Worm (Caenorhabditis elegans) whole organism, young adult: Measurements from ENCODE around the gene cct-3.

Source experiments
- B0336.3 ChIP-seq: fragments of 200-800 bp; sonication (Bioruptor generic); IDR thresholded peaks from 2 replicates; pipeline ENCODE4 v1.3.6; 2022; ENCODE audit warnings: missing genetic modification characterization, missing compliant biosample characterization
- C06A6.2 ChIP-seq: fragments of 200-800 bp; sonication (Bioruptor generic); conservative IDR thresholded peaks from 2 replicates; pipeline ENCODE4 v1.3.6; 2022; ENCODE audit warnings: missing genetic modification characterization, missing compliant biosample characterization
- D2030.7 ChIP-seq: fragments of 200-800 bp; sonication (Bioruptor generic); IDR thresholded peaks from 2 replicates; pipeline ENCODE4 v1.3.6; 2022; ENCODE audit warnings: missing genetic modification reagents, missing genetic modification characterization, missing compliant biosample characterization
- F39B2.1 ChIP-seq: fragments of 200-800 bp; sonication (Bioruptor generic); IDR thresholded peaks from 2 replicates; pipeline ENCODE4 v1.3.6; 2022; ENCODE audit warnings: missing genetic modification reagents, missing genetic modification characterization, missing compliant biosample characterization
- F49E8.2 ChIP-seq: sonication (generic microtip); optimal IDR thresholded peaks from 3 replicates; lab custom pipeline; 2017; ENCODE audit warnings: missing genetic modification characterization, mild to moderate bottlenecking, missing compliant biosample characterization, antibody characterized with exemption, moderate library complexity; ENCODE audit not compliant: insufficient read depth
- F52B5.7 ChIP-seq: sonication (generic microtip); optimal IDR thresholded peaks from 2 replicates; lab custom pipeline; 2016; ENCODE audit warnings: mild to moderate bottlenecking, missing genetic modification characterization, missing compliant biosample characterization
- F55B11.4 ChIP-seq: sonication (generic microtip); optimal IDR thresholded peaks from 2 replicates; lab custom pipeline; 2016; ENCODE audit warnings: missing compliant biosample characterization, missing genetic modification characterization, borderline replicate concordance; ENCODE audit not compliant: insufficient read depth
- Y95B8A.8 ChIP-seq: fragments of 200-800 bp; sonication (Bioruptor generic); IDR thresholded peaks from 2 replicates; pipeline ENCODE4 v1.3.6; 2022; ENCODE audit warnings: missing genetic modification reagents, missing genetic modification characterization, missing compliant biosample characterization
- ama-1 ChIP-seq, 3 experiments: fragments of 150-350 bp in 1 of 3; sonication (generic microtip) in 2 of 3; optimal IDR thresholded peaks; 2 replicates each; lab custom pipeline; 2014 to 2018; ENCODE audit warnings: missing biosample characterization in 2 of 3, missing genetic modification characterization in 2 of 3, missing genetic modification reagents in 2 of 3
- athp-1 ChIP-seq: sonication (generic microtip); optimal IDR thresholded peaks from 2 replicates; lab custom pipeline; 2017; ENCODE audit warnings: mild to moderate bottlenecking, missing genetic modification characterization, missing compliant biosample characterization
- bed-2 ChIP-seq: fragments of 200-800 bp; sonication (Bioruptor generic); IDR thresholded peaks from 2 replicates; pipeline ENCODE4 v1.3.6; 2022; ENCODE audit warnings: missing genetic modification reagents, missing genetic modification characterization, missing compliant biosample characterization
- cebp-1 ChIP-seq, 2 experiments: fragments of 200-800 bp in 1 of 2; sonication (Bioruptor generic) in 1 of 2; sonication (generic microtip) in 1 of 2; IDR thresholded peaks in 1 of 2; optimal IDR thresholded peaks in 1 of 2; 2 replicates each; pipeline versions ENCODE4 v1.3.6 to Lab custom; 2017 to 2022; ENCODE audit warnings: missing compliant biosample characterization in 2 of 2, missing genetic modification characterization in 2 of 2, mild to moderate bottlenecking in 1 of 2, missing genetic modification reagents in 1 of 2, moderate library complexity in 1 of 2
- cebp-2 ChIP-seq: fragments of 200-800 bp; sonication (Bioruptor generic); IDR thresholded peaks from 2 replicates; pipeline ENCODE4 v1.3.6; 2022; ENCODE audit warnings: missing genetic modification characterization, missing compliant biosample characterization
- ceh-27 ChIP-seq: fragments of 200-800 bp; sonication (Bioruptor generic); optimal IDR thresholded peaks from 2 replicates; lab custom pipeline; 2018; ENCODE audit warnings: mild to moderate bottlenecking, missing genetic modification characterization, moderate library complexity, missing compliant biosample characterization
- ceh-40 ChIP-seq: fragments of 200-800 bp; sonication (Bioruptor generic); IDR thresholded peaks from 2 replicates; pipeline ENCODE4 v1.3.6; 2022; ENCODE audit warnings: missing genetic modification characterization, missing compliant biosample characterization
- chd-7 ChIP-seq: sonication (generic microtip); optimal IDR thresholded peaks from 2 replicates; lab custom pipeline; 2016; ENCODE audit warnings: mild to moderate bottlenecking, missing genetic modification characterization, moderate library complexity, missing compliant biosample characterization
- die-1 ChIP-seq: sonication (generic microtip); optimal IDR thresholded peaks from 2 replicates; lab custom pipeline; 2016; ENCODE audit warnings: missing genotype, mild to moderate bottlenecking, missing genetic modification characterization, missing compliant biosample characterization
- dox-1 ChIP-seq: fragments of 200-800 bp; sonication (Bioruptor generic); IDR thresholded peaks from 2 replicates; pipeline ENCODE4 v1.3.6; 2022; ENCODE audit warnings: missing genetic modification reagents, missing genetic modification characterization, missing compliant biosample characterization
- dpff-1 ChIP-seq: sonication (generic microtip); optimal IDR thresholded peaks from 2 replicates; lab custom pipeline; 2017; ENCODE audit warnings: mild to moderate bottlenecking, missing genetic modification characterization, missing compliant biosample characterization
- dpl-1 ChIP-seq: fragments of 150-350 bp; optimal IDR thresholded peaks from 2 replicates; lab custom pipeline; 2014; ENCODE audit warnings: missing biosample characterization, missing genetic modification reagents, missing genetic modification characterization
- efl-1 ChIP-seq: fragments of 150-350 bp; optimal IDR thresholded peaks from 2 replicates; lab custom pipeline; 2014; ENCODE audit warnings: missing biosample characterization, missing genetic modification reagents, missing genetic modification characterization
- egl-18 ChIP-seq: fragments of 200-800 bp; sonication (Bioruptor generic); IDR thresholded peaks from 2 replicates; pipeline ENCODE4 v1.3.6; 2022; ENCODE audit warnings: missing genetic modification reagents, missing genetic modification characterization, missing compliant biosample characterization
- egl-44 ChIP-seq: fragments of 200-800 bp; sonication (Bioruptor generic); IDR thresholded peaks from 2 replicates; pipeline ENCODE4 v1.3.6; 2022; ENCODE audit warnings: missing genetic modification reagents, missing genetic modification characterization, missing compliant biosample characterization
- egrh-3 ChIP-seq: fragments of 200-800 bp; sonication (Bioruptor generic); IDR thresholded peaks from 2 replicates; pipeline ENCODE4 v1.3.6; 2022; ENCODE audit warnings: missing genetic modification reagents, missing genetic modification characterization, missing compliant biosample characterization
- ets-4 ChIP-seq: fragments of 200-800 bp; sonication (Bioruptor generic); optimal IDR thresholded peaks from 2 replicates; lab custom pipeline; 2018; ENCODE audit warnings: mild to moderate bottlenecking, missing genetic modification characterization, missing compliant biosample characterization
- gei-17 ChIP-seq: fragments of 200-800 bp; sonication (Bioruptor generic); optimal IDR thresholded peaks from 2 replicates; lab custom pipeline; 2018; ENCODE audit warnings: mild to moderate bottlenecking, missing genetic modification characterization, missing compliant biosample characterization
- hlh-12 ChIP-seq: sonication (generic microtip); optimal IDR thresholded peaks from 2 replicates; lab custom pipeline; 2016; ENCODE audit warnings: missing genetic modification characterization, missing compliant biosample characterization
- hmg-1.2 ChIP-seq: fragments of 200-800 bp; sonication (Bioruptor generic); IDR thresholded peaks from 2 replicates; pipeline ENCODE4 v1.3.6; 2022; ENCODE audit warnings: missing genetic modification reagents, missing genetic modification characterization, missing compliant biosample characterization
- hsf-1 ChIP-seq: fragments of 200-800 bp; sonication (Bioruptor generic); IDR thresholded peaks from 2 replicates; pipeline ENCODE4 v1.3.6; 2022; ENCODE audit warnings: missing genetic modification reagents, missing genetic modification characterization, missing compliant biosample characterization
- lin-35 ChIP-seq, 3 experiments: fragments of 150-350 bp in 2 of 3; sonication (generic microtip) in 1 of 3; optimal IDR thresholded peaks; 2 replicates each; lab custom pipeline; 2014 to 2018; ENCODE audit warnings: missing biosample characterization in 3 of 3, missing genetic modification characterization in 3 of 3, missing genetic modification reagents in 3 of 3
- lsl-1 ChIP-seq: fragments of 200-800 bp; sonication (Bioruptor generic); optimal IDR thresholded peaks from 2 replicates; lab custom pipeline; 2018; ENCODE audit warnings: mild to moderate bottlenecking, missing genetic modification characterization, moderate library complexity, missing compliant biosample characterization
- lsy-27 ChIP-seq: sonication (generic microtip); optimal IDR thresholded peaks from 2 replicates; lab custom pipeline; 2017; ENCODE audit warnings: missing genetic modification characterization, mild to moderate bottlenecking, missing compliant biosample characterization, antibody characterized with exemption, missing genotype, borderline replicate concordance; ENCODE audit not compliant: insufficient read depth
- mcd-1 ChIP-seq: fragments of 200-800 bp; sonication (Bioruptor generic); IDR thresholded peaks from 2 replicates; pipeline ENCODE4 v1.3.6; 2022; ENCODE audit warnings: missing genetic modification reagents, missing genetic modification characterization, missing compliant biosample characterization
- mxl-1 ChIP-seq: sonication (generic microtip); optimal IDR thresholded peaks from 2 replicates; lab custom pipeline; 2016; ENCODE audit warnings: missing genetic modification characterization, missing compliant biosample characterization
- rcor-1 ChIP-seq: fragments of 200-800 bp; sonication (Bioruptor generic); IDR thresholded peaks from 2 replicates; pipeline ENCODE4 v1.3.6; 2022; ENCODE audit warnings: missing genetic modification reagents, missing genetic modification characterization, missing compliant biosample characterization
- sdz-38 ChIP-seq: sonication (generic microtip); optimal IDR thresholded peaks from 2 replicates; lab custom pipeline; 2016; ENCODE audit warnings: missing genotype, missing genetic modification characterization, missing compliant biosample characterization
- snpc-4 ChIP-seq, 5 experiments: fragments of 150-350 bp in 1 of 5; sonication (generic microtip) in 4 of 5; optimal IDR thresholded peaks; 2 replicates each; lab custom pipeline; 2014 to 2018; ENCODE audit warnings: missing genetic modification characterization in 5 of 5, missing biosample characterization in 3 of 5, antibody characterized with exemption in 2 of 5, mild to moderate bottlenecking in 2 of 5, missing compliant biosample characterization in 2 of 5, missing genotype in 2 of 5, moderate library complexity in 2 of 5, missing genetic modification reagents in 1 of 5
- tbp1 ChIP-seq: fragments of 200-800 bp; sonication (Bioruptor generic); optimal IDR thresholded peaks from 2 replicates; lab custom pipeline; 2018; ENCODE audit warnings: mild to moderate bottlenecking, missing genetic modification characterization, missing compliant biosample characterization
- zfh-2 ChIP-seq: fragments of 200-800 bp; sonication (Bioruptor generic); conservative IDR thresholded peaks from 2 replicates; pipeline ENCODE4 v1.3.6; 2022; ENCODE audit warnings: missing genetic modification reagents, missing genetic modification characterization, missing compliant biosample characterization
- ztf-26 ChIP-seq: sonication (generic microtip); optimal IDR thresholded peaks from 2 replicates; lab custom pipeline; 2017; ENCODE audit warnings: missing genetic modification characterization, missing compliant biosample characterization
- ztf-28 ChIP-seq: fragments of 200-800 bp; sonication (Bioruptor generic); IDR thresholded peaks from 2 replicates; pipeline ENCODE4 v1.3.6; 2022; ENCODE audit warnings: missing genetic modification reagents, missing genetic modification characterization, missing compliant biosample characterization

The cct-3 gene

DNA sequence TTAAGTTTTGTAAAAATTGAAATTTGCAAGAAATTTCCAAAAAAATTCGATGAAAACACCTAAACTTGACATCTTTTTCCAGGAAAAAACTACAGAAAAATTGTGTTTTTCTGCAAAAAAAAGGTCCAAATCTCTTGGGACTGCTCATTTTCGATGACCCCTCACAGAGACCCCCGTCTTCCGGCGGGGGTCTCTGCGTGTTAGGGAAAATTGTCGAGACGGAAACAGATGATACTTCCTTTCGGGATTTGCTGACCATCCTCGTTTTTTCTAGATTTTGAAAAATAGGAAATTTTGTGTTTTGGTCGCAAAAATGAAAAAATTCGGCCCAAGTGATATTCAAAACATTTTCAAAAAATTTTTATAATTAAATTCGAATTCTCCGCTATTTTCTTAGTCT, 42.0 kb upstream of the cct-3 start:
- TF ChIP-seq chd-7 (tag; lab: Kevin White, UChicago) (no peak), egl-44 (GFP tag; lab: Robert Waterston, UW) (no peak), F39B2.1 (GFP tag; lab: Robert Waterston, UW) (no peak), D2030.7 (GFP tag; lab: Robert Waterston, UW) (no peak), die-1 (tag; lab: Kevin White, UChicago) (no peak), sdz-38 (tag; lab: Kevin White, UChicago) (no peak)

DNA sequence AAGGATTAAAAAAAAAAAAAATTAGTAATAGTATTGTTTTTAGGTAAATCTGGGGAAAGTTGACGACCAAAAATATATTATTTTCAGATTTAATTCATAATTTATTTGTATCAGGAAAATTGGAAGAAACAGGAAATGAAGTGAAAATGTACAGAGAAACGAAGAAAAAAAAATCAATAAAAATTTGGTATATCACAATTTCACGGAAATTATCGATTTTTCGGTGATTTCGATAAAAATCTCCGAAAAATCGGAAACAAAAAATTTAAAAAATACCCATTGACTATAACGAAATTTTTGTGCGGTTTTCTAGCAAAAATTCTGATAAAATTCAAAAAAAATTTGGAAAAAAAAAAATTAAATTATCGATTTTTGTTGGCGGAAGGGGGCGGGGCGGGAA, 41.1 kb upstream of the cct-3 start:
- no peak for TF ChIP-seq F39B2.1 (GFP tag; lab: Robert Waterston, UW)
- no peak for TF ChIP-seq gei-17 (GFP tag; lab: Kevin White, UChicago)
- TF ChIP-seq ama-1 (optimal IDR thresholded peaks at IDR 0.05; lab: Kevin White, UChicago), result no peak
- TF ChIP-seq ama-1 (GFP tag; optimal IDR thresholded peaks at IDR 0.05; lab: Kevin White, UChicago), result no peak
- no peak for TF ChIP-seq F49E8.2 (tag; lab: Kevin White, UChicago)
- no peak for TF ChIP-seq ztf-26 (tag; lab: Kevin White, UChicago)
- no peak for TF ChIP-seq athp-1 (tag; lab: Kevin White, UChicago)
- TF ChIP-seq hlh-12 (tag; lab: Kevin White, UChicago), result no peak
- no peak for TF ChIP-seq B0336.3
- TF ChIP-seq lsl-1, result no peak
- TF ChIP-seq egl-18 (GFP tag; lab: Robert Waterston, UW), result no peak
- no peak for TF ChIP-seq bed-2 (GFP tag; lab: Robert Waterston, UW)
- TF ChIP-seq cebp-2 (GFP tag; lab: Robert Waterston, UW), result no peak

DNA sequence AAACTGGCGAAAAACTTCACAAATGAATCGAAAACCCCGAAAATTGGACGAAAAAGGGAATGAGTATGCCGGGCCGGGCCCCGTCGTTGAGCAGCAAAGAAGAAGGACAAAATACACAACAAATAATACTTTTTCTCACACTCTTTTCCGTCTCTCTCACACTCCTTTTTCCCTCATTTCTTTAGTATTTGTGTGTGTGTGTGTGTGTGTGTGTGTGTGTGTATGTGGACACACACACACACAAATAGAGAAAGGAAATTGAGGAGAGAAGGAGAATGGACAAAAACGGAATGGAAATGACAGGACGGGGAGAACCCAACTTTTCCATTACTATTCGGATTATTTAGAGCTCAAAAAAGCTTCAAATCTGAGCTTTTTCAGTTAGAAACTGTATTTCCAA, 37.8 kb upstream of the cct-3 start:
- peak; percentile 18; the same call in 1 of the 2 replicates for TF ChIP-seq hmg-1.2 (GFP tag; lab: Robert Waterston, UW)
- TF ChIP-seq cebp-1 (GFP tag; IDR thresholded peaks at IDR 0.05; lab: Robert Waterston, UW), result no peak
- peak; percentile 17 for TF ChIP-seq cebp-1 (tag; optimal IDR thresholded peaks at IDR 0.05; lab: Kevin White, UChicago)
- no peak for TF ChIP-seq dpff-1 (tag; lab: Kevin White, UChicago)
- TF ChIP-seq die-1 (tag; lab: Kevin White, UChicago), result no peak
- TF ChIP-seq tbp1, result no peak
- peak; percentile 28 for TF ChIP-seq ceh-27 (GFP tag; lab: Kevin White, UChicago)
- no peak for TF ChIP-seq F49E8.2 (tag; lab: Kevin White, UChicago)
- no peak for TF ChIP-seq mxl-1 (tag; lab: Kevin White, UChicago)
- TF ChIP-seq Y95B8A.8, result no peak
- no peak for TF ChIP-seq gei-17 (GFP tag; lab: Kevin White, UChicago)
- no peak for TF ChIP-seq egrh-3 (GFP tag; lab: Robert Waterston, UW)
- TF ChIP-seq dpl-1 (GFP tag; lab: Kevin White, UChicago), result no peak
- no peak for TF ChIP-seq efl-1
- TF ChIP-seq zfh-2 (GFP tag; lab: Robert Waterston, UW), result no peak
- TF ChIP-seq C06A6.2 (GFP tag; lab: Robert Waterston, UW), result no peak
- no peak for TF ChIP-seq ceh-40 (GFP tag; lab: Robert Waterston, UW)
- TF ChIP-seq, all 124 proteins: peak for 3

DNA sequence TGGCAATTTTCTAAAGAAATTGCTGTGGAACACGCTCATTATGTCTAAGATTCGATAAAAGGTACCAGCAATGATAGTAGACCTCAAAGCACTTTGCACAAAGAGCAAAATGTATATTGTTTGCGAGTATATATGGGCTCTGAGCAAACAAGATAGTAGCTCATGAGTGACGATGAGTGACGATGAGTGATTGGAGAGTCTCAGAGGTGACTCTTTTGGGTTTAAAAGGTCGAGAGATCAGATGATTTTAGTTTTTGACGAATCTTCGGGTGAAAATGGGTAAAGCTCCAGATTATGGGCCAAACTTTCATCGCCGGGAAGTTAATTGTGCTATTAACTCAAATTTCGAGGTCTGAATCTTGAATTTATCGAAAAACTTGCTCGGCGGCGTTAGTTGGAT, 36.6 kb upstream of the cct-3 start:
- no peak for TF ChIP-seq Y95B8A.8
- TF ChIP-seq mcd-1 (GFP tag; lab: Robert Waterston, UW), result no peak
- TF ChIP-seq ets-4, result no peak
- no peak for TF ChIP-seq lin-35 (GFP tag; optimal IDR thresholded peaks at IDR 0.05; lab: Kevin White, UChicago)
- no peak for TF ChIP-seq hsf-1 (GFP tag; lab: Robert Waterston, UW)
- TF ChIP-seq dpl-1 (GFP tag; lab: Kevin White, UChicago), result no peak
- TF ChIP-seq cebp-1 (GFP tag; IDR thresholded peaks at IDR 0.05; lab: Robert Waterston, UW), result no peak
- TF ChIP-seq cebp-1 (tag; optimal IDR thresholded peaks at IDR 0.05; lab: Kevin White, UChicago), result no peak
- TF ChIP-seq rcor-1, result no peak
- TF ChIP-seq dox-1 (GFP tag; lab: Robert Waterston, UW), result no peak
- no peak for TF ChIP-seq snpc-4 (GFP tag; optimal IDR thresholded peaks at IDR 0.05; lab: Kevin White, UChicago)
- no peak for TF ChIP-seq snpc-4 (tag; optimal IDR thresholded peaks at IDR 0.05; lab: Kevin White, UChicago)
- no peak for TF ChIP-seq ztf-26 (tag; lab: Kevin White, UChicago)
- TF ChIP-seq ztf-28, result no peak
- no peak for TF ChIP-seq ceh-27 (GFP tag; lab: Kevin White, UChicago)
- no peak for TF ChIP-seq F55B11.4 (tag; lab: Kevin White, UChicago)
- TF ChIP-seq lsy-27 (tag; lab: Kevin White, UChicago), result no peak
- no peak for TF ChIP-seq F52B5.7 (tag; lab: Kevin White, UChicago)
